Worm (Caenorhabditis elegans) whole organism, L4/young adult: Measurements from ENCODE around the gene scl-1.

ENCODE experiments used
- W03F9.2 ChIP-seq: fragments of 150-350 bp; optimal IDR thresholded peaks from 2 replicates; lab custom pipeline; 2014; ENCODE audit warnings: missing biosample characterization, missing genetic modification characterization
- dao-5 ChIP-seq: sonication (generic microtip); optimal IDR thresholded peaks from 2 replicates; lab custom pipeline; 2016; ENCODE audit warnings: missing genotype, missing genetic modification characterization, moderate library complexity, missing compliant biosample characterization
- him-1 ChIP-seq: sonication (generic microtip); optimal IDR thresholded peaks from 2 replicates; lab custom pipeline; 2016; ENCODE audit warnings: missing genotype, missing genetic modification reagents, missing genetic modification characterization, missing compliant biosample characterization

Gene scl-1

ce11 chrIV:13028746-13029673 is 27.1 kb upstream of the scl-1 start:
- no peak for TF ChIP-seq dao-5 (tag; lab: Kevin White, UChicago)
- no peak for TF ChIP-seq W03F9.2 (tag; lab: Kevin White, UChicago)
- TF ChIP-seq him-1 (tag; lab: Kevin White, UChicago) = no peak

ce11 chrIV:13029674-13030466 is 26.3 kb upstream of the scl-1 start:
- TF ChIP-seq him-1 (tag; lab: Kevin White, UChicago) (no peak), dao-5 (tag; lab: Kevin White, UChicago) (no peak), W03F9.2 (tag; lab: Kevin White, UChicago) (no peak)

- TF ChIP-seq him-1 (tag; lab: Kevin White, UChicago) (no peak), W03F9.2 (tag; lab: Kevin White, UChicago) (no peak), dao-5 (tag; lab: Kevin White, UChicago) (no peak)
These were observed 25.4 kb upstream of the scl-1 start for ce11 chrIV:13030467-13031299.

ce11 chrIV:13032153-13032552 is 24.0 kb upstream of the scl-1 start:
- TF ChIP-seq W03F9.2 (tag; lab: Kevin White, UChicago) (no peak), dao-5 (tag; lab: Kevin White, UChicago) (no peak), him-1 (tag; lab: Kevin White, UChicago) (no peak)

ce11 chrIV:13033516-13033915 is 22.6 kb upstream of the scl-1 start:
- TF ChIP-seq dao-5 (tag; lab: Kevin White, UChicago) (no peak), him-1 (tag; lab: Kevin White, UChicago) (no peak), W03F9.2 (tag; lab: Kevin White, UChicago) (no peak)

ce11 chrIV:13035302-13035701 is 20.8 kb upstream of the scl-1 start:
- TF ChIP-seq W03F9.2 (tag; lab: Kevin White, UChicago) (no peak), dao-5 (tag; lab: Kevin White, UChicago) (no peak), him-1 (tag; lab: Kevin White, UChicago) (no peak)

ce11 chrIV:13036835-13037234 is 19.3 kb upstream of the scl-1 start:
- no peak for TF ChIP-seq him-1 (tag; lab: Kevin White, UChicago)
- no peak for TF ChIP-seq dao-5 (tag; lab: Kevin White, UChicago)
- TF ChIP-seq W03F9.2 (tag; lab: Kevin White, UChicago) = no peak

ce11 chrIV:13038888-13039287 is 17.2 kb upstream of the scl-1 start, which contains the start of gene F49E11.2:
F49E11.2 (minus strand) TSS chrIV:13038988.
- no peak for TF ChIP-seq W03F9.2 (tag; lab: Kevin White, UChicago)
- TF ChIP-seq dao-5 (tag; lab: Kevin White, UChicago) = no peak
- TF ChIP-seq him-1 (tag; lab: Kevin White, UChicago) = no peak

- TF ChIP-seq him-1 (tag; lab: Kevin White, UChicago) = no peak
- TF ChIP-seq dao-5 (tag; lab: Kevin White, UChicago) = no peak
- TF ChIP-seq W03F9.2 (tag; lab: Kevin White, UChicago) = no peak
These were observed 14.6 kb upstream of the scl-1 start for ce11 chrIV:13041486-13041885.

- no peak for TF ChIP-seq dao-5 (tag; lab: Kevin White, UChicago)
- no peak for TF ChIP-seq W03F9.2 (tag; lab: Kevin White, UChicago)
- TF ChIP-seq him-1 (tag; lab: Kevin White, UChicago) = no peak
These were observed 14.0 kb upstream of the scl-1 start, which contains the start of gene amt-2 for ce11 chrIV:13042091-13042490. amt-2 (plus strand) TSS chrIV:13042391.

- no peak for TF ChIP-seq him-1 (tag; lab: Kevin White, UChicago)
- TF ChIP-seq dao-5 (tag; lab: Kevin White, UChicago) = no peak
- no peak for TF ChIP-seq W03F9.2 (tag; lab: Kevin White, UChicago)
These were observed 11.1 kb upstream of the scl-1 start for ce11 chrIV:13044980-13045379.

ce11 chrIV:13046848-13047247 is 9.3 kb upstream of the scl-1 start, which contains the start of gene scl-9:
scl-9 (plus strand) TSS chrIV:13047148.
- TF ChIP-seq him-1 (tag; lab: Kevin White, UChicago) (no peak), W03F9.2 (tag; lab: Kevin White, UChicago) (no peak), dao-5 (tag; lab: Kevin White, UChicago) (no peak)
